Worm (Caenorhabditis elegans) whole organism, L4 larva: ENCODE results near the gene T05G5.1.

Experiments used
- F10B5.3 ChIP-seq: sonication (generic microtip); optimal IDR thresholded peaks from 2 replicates; lab custom pipeline; 2016; ENCODE audit warnings: mild to moderate bottlenecking, missing genetic modification characterization, missing compliant biosample characterization
- F26F4.8 ChIP-seq: fragments of 200-800 bp; sonication (Bioruptor generic); conservative IDR thresholded peaks from 2 replicates; pipeline ENCODE4 v1.3.6; 2022; ENCODE audit warnings: missing genetic modification characterization, missing compliant biosample characterization
- F37D6.2 ChIP-seq: sonication (generic microtip); optimal IDR thresholded peaks from 2 replicates; lab custom pipeline; 2016; ENCODE audit warnings: mild to moderate bottlenecking, missing genetic modification characterization, missing compliant biosample characterization
- R02D3.7 ChIP-seq: fragments of 150-350 bp; sonication (generic microtip); optimal IDR thresholded peaks from 3 replicates; lab custom pipeline; 2014; ENCODE audit warnings: missing biosample characterization, missing genetic modification characterization
- T20F7.1 ChIP-seq: fragments of 200-800 bp; sonication (Bioruptor generic); optimal IDR thresholded peaks from 2 replicates; lab custom pipeline; 2018; ENCODE audit warnings: mild to moderate bottlenecking, missing genetic modification characterization, missing compliant biosample characterization
- T26A8.4 ChIP-seq: fragments of 200-800 bp; sonication (Bioruptor generic); IDR thresholded peaks from 2 replicates; pipeline ENCODE4 v1.3.6; 2022; ENCODE audit warnings: missing genetic modification characterization, missing compliant biosample characterization
- Y48G9A.11 ChIP-seq: fragments of 200-800 bp; sonication (Bioruptor generic); IDR thresholded peaks from 2 replicates; pipeline ENCODE4 v1.3.6; 2022; ENCODE audit warnings: missing genetic modification reagents, missing genetic modification characterization, missing compliant biosample characterization
- Y5F2A.4 ChIP-seq: fragments of 200-800 bp; sonication (Bioruptor generic); optimal IDR thresholded peaks from 2 replicates; lab custom pipeline; 2018; ENCODE audit warnings: mild to moderate bottlenecking, missing genetic modification characterization, missing compliant biosample characterization
- aha-1 ChIP-seq: fragments of 150-350 bp; peaks from one replicate; lab custom pipeline; 2014; ENCODE audit warnings: missing biosample characterization, missing genetic modification characterization
- arid-1 ChIP-seq: fragments of 200-800 bp; sonication (Bioruptor generic); conservative IDR thresholded peaks from 2 replicates; pipeline ENCODE4 v1.3.6; 2022; ENCODE audit warnings: missing genetic modification reagents, missing genetic modification characterization, missing compliant biosample characterization
- ceh-20 ChIP-seq: fragments of 200-800 bp; sonication (Bioruptor generic); IDR thresholded peaks from 2 replicates; pipeline ENCODE4 v1.3.6; 2022; ENCODE audit warnings: missing genetic modification reagents, missing genetic modification characterization, missing compliant biosample characterization
- ces-1 ChIP-seq: fragments of 150-350 bp; sonication (generic microtip); optimal IDR thresholded peaks from 4 replicates; lab custom pipeline; 2014; ENCODE audit warnings: missing biosample characterization, missing genetic modification reagents, missing genetic modification characterization
- cey-2 ChIP-seq: sonication (generic microtip); optimal IDR thresholded peaks from 3 replicates; lab custom pipeline; 2017; ENCODE audit warnings: missing genetic modification characterization, mild to moderate bottlenecking, missing compliant biosample characterization, antibody characterized with exemption, borderline replicate concordance; ENCODE audit not compliant: insufficient read depth
- daf-16 ChIP-seq, 3 experiments: sonication (generic microtip); optimal IDR thresholded peaks; 2 replicates each; lab custom pipeline; 2016 to 2017; ENCODE audit warnings: missing genetic modification characterization in 3 of 3, missing genetic modification reagents in 3 of 3, mild to moderate bottlenecking in 2 of 3, missing compliant biosample characterization in 2 of 3, missing biosample characterization in 1 of 3, moderate library complexity in 1 of 3
- daf-19 ChIP-seq: fragments of 200-800 bp; sonication (Bioruptor generic); conservative IDR thresholded peaks from 2 replicates; pipeline ENCODE4 v1.3.6; 2022; ENCODE audit warnings: missing genetic modification characterization, missing compliant biosample characterization
- daf-8 ChIP-seq: fragments of 200-800 bp; sonication (Bioruptor generic); IDR thresholded peaks from 2 replicates; pipeline ENCODE4 v1.3.6; 2022; ENCODE audit warnings: missing genetic modification characterization, missing compliant biosample characterization
- dpl-1 ChIP-seq: fragments of 150-350 bp; optimal IDR thresholded peaks from 2 replicates; lab custom pipeline; 2014; ENCODE audit warnings: missing biosample characterization, missing genetic modification reagents, missing genetic modification characterization
- egl-43 ChIP-seq: fragments of 200-800 bp; sonication (Bioruptor generic); IDR thresholded peaks from 2 replicates; pipeline ENCODE4 v1.3.6; 2022; ENCODE audit warnings: missing genetic modification reagents, missing genetic modification characterization, missing compliant biosample characterization
- hlh-11 ChIP-seq: fragments of 200-800 bp; sonication (Bioruptor generic); optimal IDR thresholded peaks from 2 replicates; lab custom pipeline; 2018; ENCODE audit warnings: mild to moderate bottlenecking, missing genetic modification characterization, missing compliant biosample characterization
- hmg-1.1 ChIP-seq: fragments of 200-800 bp; sonication (Bioruptor generic); IDR thresholded peaks from 2 replicates; pipeline ENCODE4 v1.3.6; 2022; ENCODE audit warnings: missing genetic modification reagents, missing genetic modification characterization, missing compliant biosample characterization
- lin-1 ChIP-seq: fragments of 200-800 bp; sonication (Bioruptor generic); IDR thresholded peaks from 2 replicates; pipeline ENCODE4 v1.3.6; 2022; ENCODE audit warnings: missing genetic modification reagents, missing genetic modification characterization, missing compliant biosample characterization
- lin-38 ChIP-seq: fragments of 200-800 bp; sonication (Bioruptor generic); IDR thresholded peaks from 2 replicates; pipeline ENCODE4 v1.3.6; 2022; ENCODE audit warnings: missing genetic modification reagents, missing genetic modification characterization, missing compliant biosample characterization
- lir-3 ChIP-seq: sonication (generic microtip); optimal IDR thresholded peaks from 2 replicates; lab custom pipeline; 2016; ENCODE audit warnings: mild to moderate bottlenecking, missing genetic modification characterization, missing compliant biosample characterization
- lsy-2 ChIP-seq, 2 experiments: fragments of 150-350 bp in 1 of 2; sonication (generic microtip) in 1 of 2; optimal IDR thresholded peaks; 2 replicates each; lab custom pipeline; 2014 to 2017; ENCODE audit warnings: missing biosample characterization in 2 of 2, missing genetic modification characterization in 2 of 2
- mxl-3 ChIP-seq: fragments of 200-800 bp; sonication (Bioruptor generic); optimal IDR thresholded peaks from 2 replicates; lab custom pipeline; 2018; ENCODE audit warnings: mild to moderate bottlenecking, missing genetic modification characterization, missing compliant biosample characterization
- nhr-102 ChIP-seq: sonication (generic microtip); optimal IDR thresholded peaks from 2 replicates; lab custom pipeline; 2016; ENCODE audit warnings: mild to moderate bottlenecking, missing genetic modification characterization, moderate library complexity, missing compliant biosample characterization
- nhr-11 ChIP-seq: fragments of 150-350 bp; optimal IDR thresholded peaks from 2 replicates; lab custom pipeline; 2014; ENCODE audit warnings: missing biosample characterization, missing genetic modification characterization
- nhr-237 ChIP-seq: sonication (generic microtip); optimal IDR thresholded peaks from 2 replicates; lab custom pipeline; 2017; ENCODE audit warnings: missing biosample characterization, missing genetic modification characterization
- nhr-25 ChIP-seq: sonication (generic microtip); optimal IDR thresholded peaks from 2 replicates; lab custom pipeline; 2017; ENCODE audit warnings: missing genetic modification characterization, mild to moderate bottlenecking, missing compliant biosample characterization, antibody characterized with exemption, moderate library complexity, borderline replicate concordance; ENCODE audit not compliant: insufficient read depth
- nhr-28 ChIP-seq: fragments of 150-350 bp; optimal IDR thresholded peaks from 2 replicates; lab custom pipeline; 2014; ENCODE audit warnings: missing biosample characterization, missing genetic modification characterization
- nhr-48 ChIP-seq: sonication (generic microtip); optimal IDR thresholded peaks from 2 replicates; lab custom pipeline; 2016; ENCODE audit warnings: mild to moderate bottlenecking, missing genetic modification characterization, missing compliant biosample characterization
- nhr-6 ChIP-seq: fragments of 150-350 bp; optimal IDR thresholded peaks from 2 replicates; lab custom pipeline; 2014; ENCODE audit warnings: missing biosample characterization, missing genetic modification characterization
- nhr-77 ChIP-seq: fragments of 150-350 bp; optimal IDR thresholded peaks from 2 replicates; lab custom pipeline; 2014; ENCODE audit warnings: missing biosample characterization, missing genetic modification characterization
- pha-4 ChIP-seq, 2 experiments: fragments of 150-350 bp in 1 of 2; fragments of 200-800 bp in 1 of 2; sonication (Bioruptor generic) in 1 of 2; IDR thresholded peaks in 1 of 2; optimal IDR thresholded peaks in 1 of 2; 2 replicates each; pipeline versions ENCODE4 v1.3.6 to Lab custom; 2014 to 2022; ENCODE audit warnings: missing genetic modification characterization in 2 of 2, missing genetic modification reagents in 2 of 2, missing biosample characterization in 1 of 2, missing compliant biosample characterization in 1 of 2
- php-3 ChIP-seq: fragments of 200-800 bp; sonication (Bioruptor generic); IDR thresholded peaks from 2 replicates; pipeline ENCODE4 v1.3.6; 2022; ENCODE audit warnings: missing genetic modification reagents, missing genetic modification characterization, missing compliant biosample characterization
- set-16 ChIP-seq: fragments of 200-800 bp; sonication (Bioruptor generic); IDR thresholded peaks from 2 replicates; pipeline ENCODE4 v1.3.6; 2022; ENCODE audit warnings: missing genetic modification reagents, missing genetic modification characterization, missing compliant biosample characterization
- spr-1 ChIP-seq: sonication (generic microtip); optimal IDR thresholded peaks from 2 replicates; lab custom pipeline; 2016; ENCODE audit warnings: mild to moderate bottlenecking, missing genetic modification characterization, missing compliant biosample characterization
- tra-1 ChIP-seq: fragments of 200-800 bp; sonication (Bioruptor generic); IDR thresholded peaks from 2 replicates; pipeline ENCODE4 v1.3.6; 2022; ENCODE audit warnings: missing genetic modification reagents, missing genetic modification characterization, missing compliant biosample characterization
- unc-62 ChIP-seq, 3 experiments: fragments of 150-350 bp in 1 of 3; sonication (generic microtip); optimal IDR thresholded peaks in 2 of 3; peaks in 1 of 3; 1 replicate in 1 of 3; 2 replicates in 2 of 3; lab custom pipeline; 2014 to 2017; ENCODE audit warnings: missing biosample characterization in 3 of 3, missing genetic modification characterization in 3 of 3, missing genetic modification reagents in 3 of 3, missing genotype in 1 of 3
- zfp-2 ChIP-seq: sonication (generic microtip); optimal IDR thresholded peaks from 2 replicates; lab custom pipeline; 2016; ENCODE audit warnings: mild to moderate bottlenecking, missing genetic modification characterization, missing compliant biosample characterization
- zip-2 ChIP-seq: fragments of 150-350 bp; optimal IDR thresholded peaks from 2 replicates; lab custom pipeline; 2014; ENCODE audit warnings: missing biosample characterization, missing genetic modification characterization

The T05G5.1 gene

DNA sequence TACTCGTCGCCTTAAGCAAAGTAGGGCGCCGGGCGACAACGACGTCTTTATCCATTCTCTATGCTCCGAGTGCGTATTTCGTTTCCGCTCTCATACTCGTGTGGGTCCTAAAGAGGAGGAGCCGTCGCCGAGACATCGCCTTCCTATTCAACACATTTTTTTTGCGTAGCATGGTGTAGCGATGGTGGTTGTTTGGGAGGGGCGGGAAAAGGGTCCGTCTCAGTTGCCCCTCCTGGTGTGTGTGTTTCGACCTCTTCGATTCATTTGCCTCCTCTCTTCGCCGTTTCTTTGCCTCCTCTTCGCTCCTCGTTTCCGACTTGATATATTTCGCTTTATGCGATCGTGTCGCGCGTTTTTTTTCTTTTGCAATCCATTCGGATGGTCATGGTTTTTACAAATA lies 41.3 kb downstream of the T05G5.1 start:
- TF ChIP-seq R02D3.7 (tag; lab: Kevin White, UChicago) (no peak), F37D6.2 (no peak), unc-62 (GFP tag; optimal IDR thresholded peaks at IDR 0.05 in 1 of 2; lab: Kevin White, UChicago) (peak in 1 of 2 experiments; percentile 89), unc-62 (tag; optimal IDR thresholded peaks at IDR 0.05; lab: Kevin White, UChicago) (no peak), zfp-2 (no peak), nhr-6 (no peak), F26F4.8 (GFP tag; lab: Robert Waterston, UW) (no peak), set-16 (GFP tag; lab: Robert Waterston, UW) (peak; percentile 35; the same call in 1 of the 2 replicates), arid-1 (GFP tag; lab: Robert Waterston, UW) (0 out of 2 replicates have a peak, but pooled peaks have one; percentile 30), hlh-11 (tag; lab: Kevin White, UChicago) (no peak), aha-1 (tag; lab: Kevin White, UChicago) (peak; percentile 64), nhr-77 (tag; lab: Kevin White, UChicago) (no peak), dpl-1 (no peak), T20F7.1 (no peak), spr-1 (tag; lab: Kevin White, UChicago) (no peak), daf-19 (GFP tag; lab: Robert Waterston, UW) (no peak), nhr-11 (no peak), hmg-1.1 (GFP tag; lab: Robert Waterston, UW) (peak; percentile 58)

DNA sequence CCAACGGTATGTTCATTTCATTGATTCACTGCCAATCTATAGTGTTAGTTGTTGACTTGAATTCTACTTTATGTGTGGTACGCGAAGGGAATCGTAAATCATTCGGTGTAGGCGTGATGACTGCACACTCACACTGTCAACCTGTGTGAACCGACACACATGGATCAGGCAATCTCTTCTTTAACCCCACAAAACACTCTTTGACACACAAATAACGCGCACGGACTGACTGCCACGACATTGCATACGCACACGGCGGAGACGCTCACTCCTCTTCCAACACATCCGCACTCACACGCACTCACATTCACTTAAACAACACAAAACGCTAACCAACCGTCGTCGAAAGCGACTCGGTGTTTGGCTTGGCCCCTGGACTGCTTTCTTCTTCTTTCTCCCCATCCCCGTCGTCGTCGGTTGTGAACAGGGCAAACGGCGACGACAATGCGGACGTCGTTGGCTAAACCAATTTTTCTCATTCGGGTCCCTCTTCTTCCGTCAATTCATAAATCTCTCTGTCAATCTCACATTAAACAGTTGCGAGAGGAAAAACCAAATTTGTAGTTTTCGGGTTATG lies 42.9 kb downstream of the T05G5.1 start:
- TF ChIP-seq mxl-3 (GFP tag; lab: Kevin White, UChicago) (peak; percentile 27), lin-1 (no peak), hlh-11 (tag; lab: Kevin White, UChicago) (peak; percentile 8), nhr-11 (no peak), aha-1 (tag; lab: Kevin White, UChicago) (peak; percentile 97), T26A8.4 (no peak), nhr-28 (tag; lab: Kevin White, UChicago) (peak; percentile 65), daf-16 (GFP tag; optimal IDR thresholded peaks at IDR 0.05; lab: Kevin White, UChicago) (no peak), daf-16 (tag; optimal IDR thresholded peaks at IDR 0.05; lab: Kevin White, UChicago) (no peak), nhr-102 (tag; lab: Kevin White, UChicago) (no peak)

DNA sequence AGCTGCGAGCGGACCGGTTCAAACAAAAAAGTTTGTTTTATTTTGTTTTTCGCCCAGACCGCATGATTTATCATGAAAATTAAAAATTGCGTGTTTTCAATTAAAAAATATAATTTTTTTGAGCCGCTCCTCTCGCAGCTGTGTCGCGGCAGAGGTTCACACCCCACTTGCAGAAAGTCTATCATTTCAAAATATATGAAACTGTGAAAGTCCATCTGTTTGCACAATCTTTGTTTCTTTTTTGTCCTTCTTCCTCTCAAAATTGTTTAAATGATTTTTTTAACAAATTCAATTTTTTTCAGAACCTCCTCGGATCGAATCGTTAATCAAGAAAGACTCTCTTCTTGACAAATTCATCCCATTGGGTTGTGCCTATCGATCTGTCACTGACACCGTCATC lies 43.6 kb downstream of the T05G5.1 start, which contains the start of gene tlk-1:
tlk-1 (plus strand) TSS at position 301 of the 400 bp plus-strand sequence.
- TF ChIP-seq nhr-28 (tag; lab: Kevin White, UChicago) (no peak), set-16 (GFP tag; lab: Robert Waterston, UW) (0 out of 2 replicates have a peak, but pooled peaks have one; percentile 5)

DNA sequence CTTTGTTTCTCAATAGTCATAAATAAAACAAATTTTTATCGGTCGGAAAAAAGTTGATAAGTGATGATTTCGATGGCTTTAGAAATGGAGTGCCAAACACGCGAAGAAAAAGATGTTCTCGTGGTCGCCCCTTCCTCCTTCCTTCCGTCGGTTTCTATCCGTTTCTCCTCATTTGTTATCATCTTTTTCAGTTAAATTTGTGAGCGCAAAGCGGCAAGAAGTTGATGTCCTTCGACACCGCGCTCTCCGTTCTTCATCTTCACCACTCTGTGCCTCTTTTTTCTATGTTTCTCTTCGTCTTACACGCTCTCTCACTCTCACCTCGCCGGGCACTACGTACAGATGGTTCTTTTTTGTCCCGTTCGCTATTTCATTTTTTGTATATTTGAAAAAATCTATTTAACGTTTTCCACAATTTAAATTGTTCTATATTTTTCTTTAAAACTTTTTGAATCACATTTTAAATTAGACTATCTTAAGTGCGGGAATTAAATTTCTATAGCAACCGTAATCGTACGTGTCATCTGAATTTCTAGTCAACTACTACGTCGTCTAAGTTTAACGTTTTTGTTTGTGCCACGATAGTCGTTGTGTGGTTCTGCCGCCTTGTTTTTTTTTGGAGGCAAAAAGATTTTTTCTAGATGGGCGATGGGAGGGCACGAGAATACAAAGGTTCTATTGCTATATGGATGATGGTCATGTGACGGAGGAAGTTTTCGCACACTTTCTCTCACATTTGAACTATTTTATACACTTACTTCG lies 44.3 kb downstream of the T05G5.1 start:
- TF ChIP-seq tra-1 (GFP tag; lab: Robert Waterston, UW) (0 out of 2 replicates have a peak, but pooled peaks have one; percentile 40), zip-2 (tag; lab: Kevin White, UChicago) (no peak), nhr-102 (tag; lab: Kevin White, UChicago) (no peak), pha-4 (GFP tag; IDR thresholded peaks at IDR 0.05; lab: Robert Waterston, UW) (no peak), pha-4 (tag; optimal IDR thresholded peaks at IDR 0.05; lab: Kevin White, UChicago) (no peak), egl-43 (GFP tag; lab: Robert Waterston, UW) (no peak), cey-2 (tag; lab: Kevin White, UChicago) (no peak), ces-1 (no peak), lin-1 (no peak), ceh-20 (GFP tag; lab: Robert Waterston, UW) (no peak), nhr-77 (tag; lab: Kevin White, UChicago) (no peak), Y48G9A.11 (no peak), nhr-25 (tag; lab: Kevin White, UChicago) (no peak), php-3 (GFP tag; lab: Robert Waterston, UW) (no peak), lir-3 (tag; lab: Kevin White, UChicago) (no peak), nhr-48 (tag; lab: Kevin White, UChicago) (no peak), Y5F2A.4 (no peak), daf-8 (GFP tag; lab: Robert Waterston, UW) (no peak), nhr-237 (tag; lab: Kevin White, UChicago) (no peak), R02D3.7 (tag; lab: Kevin White, UChicago) (no peak), lsy-2 (tag; optimal IDR thresholded peaks at IDR 0.05; lab: Kevin White, UChicago) (peak in 1 of 2 experiments; percentile 38), F10B5.3 (tag; lab: Kevin White, UChicago) (no peak), lin-38 (GFP tag; lab: Robert Waterston, UW) (no peak)
